Worm (Caenorhabditis elegans) whole organism, L1 larva: ENCODE measurements around the gene mrpl-35.
A peak's percentile ranks its signal among the peaks of the same experiment; 100 is the strongest.

Experiments
- C04F5.9 ChIP-seq: sonication (generic microtip); optimal IDR thresholded peaks from 2 replicates; lab custom pipeline; 2016; ENCODE audit warnings: missing genetic modification characterization, missing compliant biosample characterization
- C16A3.4 ChIP-seq: fragments of 150-350 bp; optimal IDR thresholded peaks from 2 replicates; lab custom pipeline; 2014; ENCODE audit warnings: missing biosample characterization, missing genetic modification characterization
- aly-2 ChIP-seq: fragments of 150-350 bp; optimal IDR thresholded peaks from 2 replicates; lab custom pipeline; 2014; ENCODE audit warnings: missing biosample characterization, missing genetic modification characterization
- ama-1 ChIP-seq: fragments of 150-350 bp; optimal IDR thresholded peaks from 2 replicates; lab custom pipeline; 2014
- blmp-1 ChIP-seq: fragments of 150-350 bp; optimal IDR thresholded peaks from 2 replicates; lab custom pipeline; 2014; ENCODE audit warnings: missing biosample characterization, missing genetic modification characterization
- ceh-8 ChIP-seq: fragments of 200-800 bp; sonication (Bioruptor generic); optimal IDR thresholded peaks from 2 replicates; lab custom pipeline; 2018; ENCODE audit warnings: mild to moderate bottlenecking, missing genetic modification characterization, moderate library complexity, missing compliant biosample characterization
- ceh-82 ChIP-seq, 3 experiments: fragments of 150-350 bp in 1 of 3; sonication (generic microtip) in 2 of 3; optimal IDR thresholded peaks; 2 replicates each; lab custom pipeline; 2014 to 2017; ENCODE audit warnings: missing biosample characterization in 3 of 3, missing genetic modification characterization in 3 of 3
- ceh-88 ChIP-seq: fragments of 200-800 bp; sonication (Bioruptor generic); IDR thresholded peaks from 2 replicates; pipeline ENCODE4 v1.3.6; 2022; ENCODE audit warnings: missing genetic modification characterization, missing compliant biosample characterization
- ceh-90 ChIP-seq: sonication (generic microtip); optimal IDR thresholded peaks from 2 replicates; lab custom pipeline; 2016; ENCODE audit warnings: missing genetic modification characterization, missing compliant biosample characterization
- dsc-1 ChIP-seq: sonication (generic microtip); optimal IDR thresholded peaks from 2 replicates; lab custom pipeline; 2016; ENCODE audit warnings: mild to moderate bottlenecking, missing genetic modification characterization, missing compliant biosample characterization
- fkh-10 ChIP-seq: sonication (generic microtip); optimal IDR thresholded peaks from 2 replicates; lab custom pipeline; 2017; ENCODE audit warnings: missing biosample characterization, missing genetic modification reagents, missing genetic modification characterization
- fkh-8 ChIP-seq: sonication (generic microtip); optimal IDR thresholded peaks from 2 replicates; lab custom pipeline; 2016; ENCODE audit warnings: mild to moderate bottlenecking, missing genetic modification characterization, missing compliant biosample characterization
- fos-1 ChIP-seq: fragments of 150-350 bp; optimal IDR thresholded peaks from 2 replicates; lab custom pipeline; 2014; ENCODE audit warnings: missing biosample characterization, missing genetic modification characterization
- hlh-17 ChIP-seq: fragments of 200-800 bp; sonication (Bioruptor generic); optimal IDR thresholded peaks from 2 replicates; lab custom pipeline; 2018; ENCODE audit warnings: missing genetic modification characterization, mild to moderate bottlenecking, missing compliant biosample characterization, moderate library complexity, borderline replicate concordance
- hpl-2 ChIP-seq: fragments of 150-350 bp; optimal IDR thresholded peaks from 2 replicates; lab custom pipeline; 2014; ENCODE audit warnings: missing biosample characterization, missing genetic modification reagents, missing genetic modification characterization
- irx-1 ChIP-seq: sonication (generic microtip); optimal IDR thresholded peaks from 2 replicates; lab custom pipeline; 2016; ENCODE audit warnings: missing genetic modification characterization, missing compliant biosample characterization
- isw-1 ChIP-seq: fragments of 200-800 bp; sonication (Bioruptor generic); IDR thresholded peaks from 2 replicates; pipeline ENCODE4 v1.3.6; 2022; ENCODE audit warnings: missing genetic modification characterization, missing compliant biosample characterization
- lin-14 ChIP-seq: fragments of 200-800 bp; sonication (Bioruptor generic); optimal IDR thresholded peaks from 2 replicates; lab custom pipeline; 2018; ENCODE audit warnings: mild to moderate bottlenecking, missing genetic modification characterization, moderate library complexity, missing compliant biosample characterization
- lin-35 ChIP-seq, 2 experiments: fragments of 150-350 bp; optimal IDR thresholded peaks; 2 replicates each; lab custom pipeline; 2014; ENCODE audit warnings: missing biosample characterization in 2 of 2, missing genetic modification characterization in 2 of 2, missing genetic modification reagents in 2 of 2
- lir-3 ChIP-seq: sonication (generic microtip); optimal IDR thresholded peaks from 2 replicates; lab custom pipeline; 2016; ENCODE audit warnings: mild to moderate bottlenecking, missing genetic modification characterization, moderate library complexity, missing compliant biosample characterization; ENCODE audit not compliant: poor library complexity
- lsy-2 ChIP-seq, 2 experiments: fragments of 150-350 bp; optimal IDR thresholded peaks; 2 replicates each; lab custom pipeline; 2014; ENCODE audit warnings: missing biosample characterization in 2 of 2, missing genetic modification characterization in 2 of 2
- mab-9 ChIP-seq: fragments of 200-800 bp; sonication (Bioruptor generic); IDR thresholded peaks from 2 replicates; pipeline ENCODE4 v1.3.6; 2022; ENCODE audit warnings: missing genetic modification reagents, missing genetic modification characterization, missing compliant biosample characterization
- mdl-1 ChIP-seq, 2 experiments: fragments of 150-350 bp; optimal IDR thresholded peaks; 2 replicates each; lab custom pipeline; 2014 to 2017; ENCODE audit warnings: missing biosample characterization in 2 of 2, missing genetic modification characterization in 2 of 2, inconsistent platforms in 1 of 2
- nhr-12 ChIP-seq: sonication (generic microtip); optimal IDR thresholded peaks from 2 replicates; lab custom pipeline; 2017; ENCODE audit warnings: missing biosample characterization, missing genetic modification characterization
- nhr-19 ChIP-seq: fragments of 200-800 bp; sonication (Bioruptor generic); conservative IDR thresholded peaks from 2 replicates; pipeline ENCODE4 v1.3.6; 2022; ENCODE audit warnings: missing genetic modification characterization, missing compliant biosample characterization
- nhr-237 ChIP-seq: fragments of 150-350 bp; optimal IDR thresholded peaks from 2 replicates; lab custom pipeline; 2014; ENCODE audit warnings: missing biosample characterization, missing genetic modification characterization
- nhr-47 ChIP-seq: sonication (generic microtip); optimal IDR thresholded peaks from 2 replicates; lab custom pipeline; 2016; ENCODE audit warnings: mild to moderate bottlenecking, missing genetic modification characterization, moderate library complexity, missing compliant biosample characterization
- nhr-71 ChIP-seq: sonication (generic microtip); optimal IDR thresholded peaks from 2 replicates; lab custom pipeline; 2016; ENCODE audit warnings: mild to moderate bottlenecking, missing genetic modification characterization, moderate library complexity, missing compliant biosample characterization
- nhr-85 ChIP-seq: sonication (generic microtip); peaks from one replicate; lab custom pipeline; 2016; ENCODE audit warnings: missing genetic modification characterization, inconsistent platforms, missing compliant biosample characterization
- pag-3 ChIP-seq: sonication (generic microtip); optimal IDR thresholded peaks from 2 replicates; lab custom pipeline; 2017; ENCODE audit warnings: missing genetic modification characterization, mild to moderate bottlenecking, missing compliant biosample characterization, antibody characterized with exemption, borderline replicate concordance; ENCODE audit not compliant: insufficient read depth
- rnt-1 ChIP-seq: sonication (generic microtip); optimal IDR thresholded peaks from 2 replicates; lab custom pipeline; 2016; ENCODE audit warnings: mild to moderate bottlenecking, missing genetic modification characterization, moderate library complexity, missing compliant biosample characterization
- snu-23 ChIP-seq: sonication (generic microtip); optimal IDR thresholded peaks from 2 replicates; lab custom pipeline; 2016; ENCODE audit warnings: missing genetic modification characterization, missing compliant biosample characterization
- swsn-7 ChIP-seq: sonication (generic microtip); optimal IDR thresholded peaks from 2 replicates; lab custom pipeline; 2016; ENCODE audit warnings: missing genetic modification characterization, missing compliant biosample characterization
- tbx-2 ChIP-seq: sonication (generic microtip); optimal IDR thresholded peaks from 2 replicates; lab custom pipeline; 2016; ENCODE audit warnings: missing genetic modification characterization, missing compliant biosample characterization
- unc-130 ChIP-seq: fragments of 150-350 bp; optimal IDR thresholded peaks from 2 replicates; lab custom pipeline; 2017; ENCODE audit warnings: missing biosample characterization, missing genetic modification characterization, inconsistent platforms
- unc-86 ChIP-seq: sonication (generic microtip); optimal IDR thresholded peaks from 2 replicates; lab custom pipeline; 2016; ENCODE audit warnings: missing genetic modification characterization, missing compliant biosample characterization
- xbp-1 ChIP-seq: sonication (generic microtip); optimal IDR thresholded peaks from 2 replicates; lab custom pipeline; 2016; ENCODE audit warnings: missing genetic modification characterization, missing compliant biosample characterization
- zip-4 ChIP-seq: fragments of 200-800 bp; sonication (Bioruptor generic); optimal IDR thresholded peaks from 2 replicates; lab custom pipeline; 2018; ENCODE audit warnings: mild to moderate bottlenecking, missing genetic modification characterization, moderate library complexity, missing compliant biosample characterization
- ztf-11 ChIP-seq, 2 experiments: sonication (generic microtip); optimal IDR thresholded peaks; 2 replicates each; lab custom pipeline; 2016 to 2017; ENCODE audit warnings: missing genetic modification characterization in 2 of 2, missing biosample characterization in 1 of 2, missing compliant biosample characterization in 1 of 2

mrpl-35 gene

ce11 chrIII:3532035-3532434 is 22.0 kb downstream of the mrpl-35 start (continued):
- TF ChIP-seq lsy-2 (tag; optimal IDR thresholded peaks at IDR 0.05; lab: Kevin White, UChicago): peak; percentile 61 to 77
- TF ChIP-seq isw-1 (GFP tag; lab: Robert Waterston, UW): peak; percentile 39; the same call in 1 of the 2 replicates
- peak; percentile 76 for TF ChIP-seq snu-23
- TF ChIP-seq mdl-1 (tag; optimal IDR thresholded peaks at IDR 0.05; lab: Kevin White, UChicago): peak in 1 of 2 experiments; percentile 41
- TF ChIP-seq C04F5.9 (tag; lab: Kevin White, UChicago): no peak
- peak; percentile 69 for TF ChIP-seq nhr-71
- peak; percentile 72 for TF ChIP-seq tbx-2 (tag; lab: Kevin White, UChicago)
- no peak for TF ChIP-seq ceh-90 (tag; lab: Kevin White, UChicago)
- peak; percentile 25 for TF ChIP-seq ceh-8 (GFP tag; lab: Kevin White, UChicago)
- TF ChIP-seq swsn-7: peak; percentile 72
- TF ChIP-seq lin-14 (GFP tag; lab: Kevin White, UChicago): peak; percentile 92
- TF ChIP-seq ama-1 (lab: Kevin White, UChicago): peak; percentile 18
- TF ChIP-seq dsc-1 (tag; lab: Kevin White, UChicago): peak; percentile 47
- no peak for TF ChIP-seq rnt-1 (tag; lab: Kevin White, UChicago)
- TF ChIP-seq xbp-1 (tag; lab: Kevin White, UChicago): peak; percentile 58
- TF ChIP-seq mab-9: no peak
- peak; percentile 76 for TF ChIP-seq fkh-8 (tag; lab: Kevin White, UChicago)
- TF ChIP-seq nhr-237 (tag; lab: Kevin White, UChicago): no peak
- TF ChIP-seq nhr-47 (tag; lab: Kevin White, UChicago): peak; percentile 73
- peak; percentile 62 to 68 for TF ChIP-seq lin-35 (GFP tag; optimal IDR thresholded peaks at IDR 0.05; lab: Kevin White, UChicago)
- peak; percentile 52 for TF ChIP-seq blmp-1
- TF ChIP-seq ceh-82 (tag; optimal IDR thresholded peaks at IDR 0.05; lab: Kevin White, UChicago): peak; percentile 54 to 84 (median 59)
- no peak for TF ChIP-seq hpl-2 (GFP tag; lab: Kevin White, UChicago)
- peak; percentile 75 for TF ChIP-seq nhr-85 (tag; lab: Kevin White, UChicago)
- peak in 1 of 2 experiments; percentile 29 for TF ChIP-seq ztf-11 (tag; optimal IDR thresholded peaks at IDR 0.05; lab: Kevin White, UChicago)

ce11 chrIII:3534185-3534584 is 24.1 kb downstream of the mrpl-35 start:
- TF ChIP-seq fos-1 (tag; lab: Kevin White, UChicago) (no peak), lir-3 (tag; lab: Kevin White, UChicago) (no peak), pag-3 (no peak), hpl-2 (GFP tag; lab: Kevin White, UChicago) (no peak), irx-1 (tag; lab: Kevin White, UChicago) (no peak), isw-1 (GFP tag; lab: Robert Waterston, UW) (no peak), fkh-10 (GFP tag; lab: Kevin White, UChicago) (no peak), nhr-12 (tag; lab: Kevin White, UChicago) (no peak), tbx-2 (tag; lab: Kevin White, UChicago) (no peak), swsn-7 (no peak)

- TF ChIP-seq nhr-19 (GFP tag; lab: Robert Waterston, UW) (no peak), fkh-8 (tag; lab: Kevin White, UChicago) (peak; percentile 12), unc-130 (tag; lab: Kevin White, UChicago) (no peak), fkh-10 (GFP tag; lab: Kevin White, UChicago) (no peak), C16A3.4 (tag; lab: Kevin White, UChicago) (no peak)
These were observed 27.4 kb downstream of the mrpl-35 start, which contains the start of gene cfap-20 for ce11 chrIII:3537401-3537800. Gene cfap-20, minus strand, starts transcription at chrIII:3537501.

ce11 chrIII:3539499-3539898 is 29.5 kb downstream of the mrpl-35 start:
- TF ChIP-seq zip-4 (GFP tag; lab: Kevin White, UChicago): no peak
- no peak for TF ChIP-seq snu-23
- TF ChIP-seq hlh-17 (GFP tag; lab: Kevin White, UChicago): no peak
- TF ChIP-seq ceh-88 (GFP tag; lab: Robert Waterston, UW): no peak
- TF ChIP-seq unc-86 (tag; lab: Kevin White, UChicago): no peak
- no peak for TF ChIP-seq blmp-1
- TF ChIP-seq aly-2 (tag; lab: Kevin White, UChicago): no peak
- no peak for TF ChIP-seq nhr-85 (tag; lab: Kevin White, UChicago)
- no peak for TF ChIP-seq nhr-12 (tag; lab: Kevin White, UChicago)
